Worm (Caenorhabditis elegans) whole organism, early embryonic: ENCODE results near the gene Y43F8B.19.

Experiments used
- B0310.2 ChIP-seq: sonication (generic microtip); optimal IDR thresholded peaks from 2 replicates; lab custom pipeline; 2016; ENCODE audit warnings: mild to moderate bottlenecking, missing genetic modification characterization, missing compliant biosample characterization
- F13C5.2 ChIP-seq: sonication (generic microtip); optimal IDR thresholded peaks from 2 replicates; lab custom pipeline; 2017; ENCODE audit warnings: mild to moderate bottlenecking, missing genetic modification characterization, inconsistent platforms, missing compliant biosample characterization
- ama-1 ChIP-seq: fragments of 150-350 bp; optimal IDR thresholded peaks from 2 replicates; lab custom pipeline; 2014
- ceh-36 ChIP-seq: sonication (generic microtip); optimal IDR thresholded peaks from 2 replicates; lab custom pipeline; 2016; ENCODE audit warnings: missing genetic modification characterization, inconsistent platforms, missing compliant biosample characterization
- ets-7 ChIP-seq: sonication (generic microtip); optimal IDR thresholded peaks from 2 replicates; lab custom pipeline; 2016; ENCODE audit warnings: missing genotype, missing genetic modification characterization, missing compliant biosample characterization
- flt-1 ChIP-seq: fragments of 200-800 bp; sonication (Bioruptor generic); IDR thresholded peaks from 2 replicates; pipeline ENCODE4 v1.3.6; 2022; ENCODE audit warnings: missing genetic modification characterization, missing compliant biosample characterization
- hnd-1 ChIP-seq: sonication (generic microtip); optimal IDR thresholded peaks from 2 replicates; lab custom pipeline; 2016; ENCODE audit warnings: missing genetic modification characterization, missing compliant biosample characterization
- pes-1 ChIP-seq: fragments of 200-800 bp; sonication (Bioruptor generic); IDR thresholded peaks from 2 replicates; pipeline ENCODE4 v1.3.6; 2022; ENCODE audit warnings: missing genetic modification reagents, missing genetic modification characterization, missing compliant biosample characterization
- scrt-1 ChIP-seq: fragments of 200-800 bp; sonication (Bioruptor generic); IDR thresholded peaks from 2 replicates; pipeline ENCODE4 v1.3.6; 2022; ENCODE audit warnings: missing genetic modification characterization, missing compliant biosample characterization
- sea-1 ChIP-seq: fragments of 200-800 bp; sonication (Bioruptor generic); conservative IDR thresholded peaks from 2 replicates; pipeline ENCODE4 v1.3.6; 2022; ENCODE audit warnings: missing genetic modification characterization, missing compliant biosample characterization
- tbx-11 ChIP-seq: fragments of 200-800 bp; sonication (Bioruptor generic); IDR thresholded peaks from 2 replicates; pipeline ENCODE4 v1.3.6; 2022; ENCODE audit warnings: missing genetic modification characterization, missing compliant biosample characterization
- tbx-37 ChIP-seq: fragments of 200-800 bp; sonication (Bioruptor generic); conservative IDR thresholded peaks from 2 replicates; pipeline ENCODE4 v1.3.6; 2022; ENCODE audit warnings: missing genetic modification reagents, missing genetic modification characterization, missing compliant biosample characterization
- tra-4 ChIP-seq: sonication (generic microtip); optimal IDR thresholded peaks from 2 replicates; lab custom pipeline; 2017; ENCODE audit warnings: missing genetic modification characterization, missing compliant biosample characterization

- TF ChIP-seq F13C5.2 (no peak), scrt-1 (GFP tag; lab: Robert Waterston, UW) (no peak), flt-1 (GFP tag; lab: Robert Waterston, UW) (no peak), B0310.2 (tag; lab: Kevin White, UChicago) (no peak), ama-1 (lab: Kevin White, UChicago) (no peak), pes-1 (GFP tag; lab: Robert Waterston, UW) (no peak), tra-4 (no peak), tbx-11 (GFP tag; lab: Robert Waterston, UW) (no peak), sea-1 (GFP tag; lab: Robert Waterston, UW) (no peak), ets-7 (tag; lab: Kevin White, UChicago) (no peak), tbx-37 (GFP tag; lab: Robert Waterston, UW) (no peak), hnd-1 (tag; lab: Kevin White, UChicago) (no peak), ceh-36 (tag; lab: Kevin White, UChicago) (no peak)
These were observed 50.1 kb downstream of the Y43F8B.19 start, which contains the start of gene Y43F8B.15 for ce11 chrV:19462020-19462419.
